Worm (Caenorhabditis elegans) whole organism, L1 larva: ENCODE measurements around the gene snap-1.

Source experiments
- efl-1 ChIP-seq, 4 experiments: fragments of 150-350 bp; optimal IDR thresholded peaks in 3 of 4; peaks in 1 of 4; 1 replicate in 1 of 4; 2 replicates in 3 of 4; lab custom pipeline; 2014; ENCODE audit warnings: missing biosample characterization in 2 of 4, missing genetic modification characterization in 2 of 4, missing genetic modification reagents in 2 of 4
- nhr-19 ChIP-seq: fragments of 200-800 bp; sonication (Bioruptor generic); conservative IDR thresholded peaks from 2 replicates; pipeline ENCODE4 v1.3.6; 2022; ENCODE audit warnings: missing genetic modification characterization, missing compliant biosample characterization
- skn-1 ChIP-seq: fragments of 150-350 bp; optimal IDR thresholded peaks from 2 replicates; lab custom pipeline; 2014; ENCODE audit warnings: missing biosample characterization, missing genetic modification characterization

DNA sequence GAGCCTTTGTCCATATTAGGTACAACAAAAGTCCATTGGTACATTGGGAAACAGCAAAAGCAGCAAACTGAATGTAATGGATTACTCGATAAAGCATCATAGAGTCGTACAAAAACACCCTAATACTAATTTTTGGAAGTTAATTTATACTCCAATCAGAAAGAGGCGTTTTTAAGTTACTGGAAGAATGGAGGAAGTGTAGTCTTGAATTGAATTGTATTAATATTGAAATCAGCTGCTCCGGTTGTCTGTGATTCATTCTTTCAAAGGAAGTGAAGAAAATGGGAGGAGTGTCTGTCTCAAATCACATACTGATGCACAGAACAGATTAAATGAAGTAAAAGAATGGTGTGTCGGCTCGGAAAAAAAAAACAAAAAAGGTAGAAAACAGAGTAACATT is 48.8 kb upstream of the snap-1 start, which contains the start of gene str-131:
- TF ChIP-seq skn-1 (tag; lab: Kevin White, UChicago), result no peak
- no peak for TF ChIP-seq efl-1 (optimal IDR thresholded peaks at IDR 0.05; lab: Kevin White, UChicago)
- no peak for TF ChIP-seq efl-1 (GFP tag; optimal IDR thresholded peaks at IDR 0.05 in 1 of 2; lab: Kevin White, UChicago)
- no peak for TF ChIP-seq nhr-19
